Worm (Caenorhabditis elegans) whole organism, L4 larva: Measurements from ENCODE around the gene pygl-1.

Experiments used
- F10B5.3 ChIP-seq: sonication (generic microtip); optimal IDR thresholded peaks from 2 replicates; lab custom pipeline; 2016; ENCODE audit warnings: mild to moderate bottlenecking, missing genetic modification characterization, missing compliant biosample characterization
- hlh-11 ChIP-seq: fragments of 200-800 bp; sonication (Bioruptor generic); optimal IDR thresholded peaks from 2 replicates; lab custom pipeline; 2018; ENCODE audit warnings: mild to moderate bottlenecking, missing genetic modification characterization, missing compliant biosample characterization
- lin-39 ChIP-seq: fragments of 150-350 bp; optimal IDR thresholded peaks from 2 replicates; lab custom pipeline; 2014; ENCODE audit warnings: missing biosample characterization, missing genetic modification reagents, missing genetic modification characterization
- mdt-29 ChIP-seq: fragments of 200-800 bp; sonication (Bioruptor generic); IDR thresholded peaks from 2 replicates; pipeline ENCODE4 v1.3.6; 2022; ENCODE audit warnings: missing genetic modification reagents, missing genetic modification characterization, missing compliant biosample characterization
- mep-1 ChIP-seq: fragments of 150-350 bp; sonication (generic microtip); optimal IDR thresholded peaks from 3 replicates; lab custom pipeline; 2014; ENCODE audit warnings: missing biosample characterization, missing genetic modification characterization
- nhr-28 ChIP-seq: fragments of 150-350 bp; optimal IDR thresholded peaks from 2 replicates; lab custom pipeline; 2014; ENCODE audit warnings: missing biosample characterization, missing genetic modification characterization
- nhr-76 ChIP-seq: fragments of 150-350 bp; optimal IDR thresholded peaks from 2 replicates; lab custom pipeline; 2014; ENCODE audit warnings: missing biosample characterization, missing genetic modification characterization
- snpc-4 ChIP-seq: fragments of 150-350 bp; optimal IDR thresholded peaks from 2 replicates; lab custom pipeline; 2014; ENCODE audit warnings: missing biosample characterization, missing genetic modification characterization
- tra-1 ChIP-seq: fragments of 200-800 bp; sonication (Bioruptor generic); IDR thresholded peaks from 2 replicates; pipeline ENCODE4 v1.3.6; 2022; ENCODE audit warnings: missing genetic modification reagents, missing genetic modification characterization, missing compliant biosample characterization
- unc-62 ChIP-seq, 3 experiments: fragments of 150-350 bp in 1 of 3; sonication (generic microtip); optimal IDR thresholded peaks in 2 of 3; peaks in 1 of 3; 1 replicate in 1 of 3; 2 replicates in 2 of 3; lab custom pipeline; 2014 to 2017; ENCODE audit warnings: missing biosample characterization in 3 of 3, missing genetic modification characterization in 3 of 3, missing genetic modification reagents in 3 of 3, missing genotype in 1 of 3
- zip-11 ChIP-seq: fragments of 200-800 bp; sonication (Bioruptor generic); IDR thresholded peaks from 2 replicates; pipeline ENCODE4 v1.3.6; 2022; ENCODE audit warnings: missing genetic modification characterization, missing compliant biosample characterization

DNA sequence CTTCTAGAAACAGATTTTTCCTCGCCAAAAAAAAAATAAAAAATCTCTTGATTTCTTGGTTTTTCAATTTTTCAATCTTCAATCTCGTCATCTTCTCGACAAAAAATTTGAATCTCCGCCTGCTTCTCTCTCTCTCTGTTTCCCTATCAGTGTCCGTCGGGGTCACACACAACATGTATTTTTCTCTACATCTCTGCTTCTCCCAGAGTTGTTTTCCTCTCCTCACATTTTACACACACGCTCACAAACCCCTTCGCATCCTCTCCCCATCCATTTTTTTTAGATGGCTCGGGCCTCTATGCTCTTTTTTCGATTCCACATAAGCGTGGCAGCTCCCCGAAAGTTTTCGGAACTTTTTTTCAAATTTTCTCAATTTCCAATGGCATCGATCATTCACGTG lies 972 bp downstream of the pygl-1 start:
- no peak for TF ChIP-seq F10B5.3 (tag; lab: Kevin White, UChicago)
- no peak for TF ChIP-seq nhr-76 (tag; lab: Kevin White, UChicago)
- no peak for TF ChIP-seq lin-39
- no peak for TF ChIP-seq unc-62 (GFP tag; optimal IDR thresholded peaks at IDR 0.05 in 1 of 2; lab: Kevin White, UChicago)
- no peak for TF ChIP-seq unc-62 (tag; optimal IDR thresholded peaks at IDR 0.05; lab: Kevin White, UChicago)
- no peak for TF ChIP-seq mdt-29 (GFP tag; lab: Robert Waterston, UW)
- TF ChIP-seq zip-11 (GFP tag; lab: Robert Waterston, UW) = no peak
- TF ChIP-seq hlh-11 = peak; percentile 74
- TF ChIP-seq tra-1 (GFP tag; lab: Robert Waterston, UW) = peak; percentile 34; the same call in 1 of the 2 replicates
- peak; percentile 81 for TF ChIP-seq nhr-28
- peak; percentile 61 for TF ChIP-seq mep-1 (tag; lab: Kevin White, UChicago)
- TF ChIP-seq snpc-4 = no peak
